Fruit fly (Drosophila melanogaster) whole organism, wandering third instar larva: ENCODE measurements around the gene CG7423.
A peak's percentile ranks its signal among the peaks of the same experiment; 100 is the strongest.

Experiments
- Abd-B ChIP-seq: fragments of >200 bp; optimal IDR thresholded peaks from 2 replicates; lab custom pipeline; 2017; ENCODE audit warnings: missing biosample characterization, missing genetic modification characterization
- CG32264 ChIP-seq: fragments of 200-800 bp; sonication (Bioruptor generic); optimal IDR thresholded peaks from 2 replicates; lab custom pipeline; 2016; ENCODE audit warnings: missing biosample characterization, missing genetic modification characterization
- CG9705 ChIP-seq: fragments of 200-800 bp; sonication (Bioruptor generic); optimal IDR thresholded peaks from 2 replicates; lab custom pipeline; 2018; ENCODE audit warnings: missing biosample characterization, mild to moderate bottlenecking, missing genetic modification characterization
- CrebA ChIP-seq: fragments of 200-800 bp; sonication (Bioruptor generic); optimal IDR thresholded peaks from 2 replicates; lab custom pipeline; 2016; ENCODE audit warnings: missing biosample characterization, mild to moderate bottlenecking, missing genetic modification characterization, borderline replicate concordance
- Dfd ChIP-seq: fragments of >200 bp; optimal IDR thresholded peaks from 2 replicates; lab custom pipeline; 2017; ENCODE audit warnings: missing biosample characterization, missing genetic modification characterization
- Dif ChIP-seq: fragments of 200-275, 200-300 bp; sonication (Bioruptor generic); optimal IDR thresholded peaks from 2 replicates; lab custom pipeline; 2018; ENCODE audit warnings: missing biosample characterization, missing genetic modification characterization; ENCODE audit not compliant: partially characterized antibody
- GATAd ChIP-seq: sonication (Bioruptor generic); optimal IDR thresholded peaks from 2 replicates; lab custom pipeline; 2016; ENCODE audit warnings: missing biosample characterization, missing genetic modification characterization
- Hnf4 ChIP-seq: fragments of 200-800 bp; sonication (Bioruptor generic); optimal IDR thresholded peaks from 2 replicates; lab custom pipeline; 2016; ENCODE audit warnings: missing biosample characterization, mild to moderate bottlenecking, missing genetic modification characterization
- Hr78 ChIP-seq: fragments of >200 bp; optimal IDR thresholded peaks from 2 replicates; lab custom pipeline; 2017; ENCODE audit warnings: missing biosample characterization, missing genetic modification characterization
- Mio ChIP-seq: sonication (Bioruptor generic); optimal IDR thresholded peaks from 2 replicates; lab custom pipeline; 2016; ENCODE audit warnings: missing biosample characterization, missing genetic modification characterization
- Myc ChIP-seq: fragments of >200 bp; optimal IDR thresholded peaks from 2 replicates; lab custom pipeline; 2017
- N ChIP-seq: fragments of >200 bp; optimal IDR thresholded peaks from 2 replicates; lab custom pipeline; 2018; ENCODE audit warnings: missing biosample characterization, missing external identifiers, missing genetic modification characterization
- OdsH ChIP-seq: fragments of 200-800 bp; sonication (Bioruptor generic); optimal IDR thresholded peaks from 2 replicates; lab custom pipeline; 2016; ENCODE audit warnings: missing biosample characterization, mild to moderate bottlenecking, missing genetic modification characterization
- Rel ChIP-seq, 2 experiments: fragments of 200-800 bp; sonication (Bioruptor generic) in 1 of 2; optimal IDR thresholded peaks; 2 replicates in 1 of 2; 3 replicates in 1 of 2; lab custom pipeline; 2016 to 2019; ENCODE audit warnings: mild to moderate bottlenecking in 2 of 2, missing biosample characterization in 2 of 2, missing genetic modification characterization in 2 of 2, moderate library complexity in 1 of 2
- br ChIP-seq: fragments of 200-800 bp; sonication (Bioruptor generic); optimal IDR thresholded peaks from 2 replicates; lab custom pipeline; 2016; ENCODE audit warnings: missing biosample characterization, missing genetic modification characterization
- brk ChIP-seq: fragments of 200-800 bp; sonication (Bioruptor generic); optimal IDR thresholded peaks from 2 replicates; lab custom pipeline; 2016; ENCODE audit warnings: missing biosample characterization, mild to moderate bottlenecking, missing genetic modification characterization
- dmrt93B ChIP-seq: fragments of 200-800 bp; sonication (Bioruptor generic); optimal IDR thresholded peaks from 2 replicates; lab custom pipeline; 2018; ENCODE audit warnings: missing biosample characterization, mild to moderate bottlenecking, missing genetic modification characterization
- dsf ChIP-seq: sonication (Bioruptor generic); optimal IDR thresholded peaks from 2 replicates; lab custom pipeline; 2016; ENCODE audit warnings: missing biosample characterization, missing genetic modification characterization, borderline replicate concordance
- ey ChIP-seq: fragments of 200-800 bp; sonication (Bioruptor generic); optimal IDR thresholded peaks from 2 replicates; lab custom pipeline; 2016; ENCODE audit warnings: missing biosample characterization, missing genetic modification characterization
- foxo ChIP-seq, 2 experiments: fragments of 200-800 bp; sonication (Bioruptor generic); optimal IDR thresholded peaks; 2 replicates in 1 of 2; 3 replicates in 1 of 2; lab custom pipeline; 2016 to 2017; ENCODE audit warnings: missing biosample characterization in 2 of 2, missing genetic modification characterization in 2 of 2
- fru ChIP-seq: fragments of 200-800 bp; sonication (Bioruptor generic); optimal IDR thresholded peaks from 3 replicates; lab custom pipeline; 2016; ENCODE audit warnings: missing biosample characterization, mild to moderate bottlenecking, missing genetic modification characterization
- h ChIP-seq: fragments of 200-800 bp; sonication (Bioruptor generic); optimal IDR thresholded peaks from 3 replicates; lab custom pipeline; 2016; ENCODE audit warnings: missing biosample characterization, mild to moderate bottlenecking, missing genetic modification characterization
- jim ChIP-seq: fragments of 175-275, 200-325 bp; sonication (Bioruptor generic); optimal IDR thresholded peaks from 2 replicates; lab custom pipeline; 2016; ENCODE audit warnings: missing biosample characterization, mild to moderate bottlenecking, missing genetic modification characterization
- lola ChIP-seq: fragments of >200 bp; optimal IDR thresholded peaks from 2 replicates; lab custom pipeline; 2017; ENCODE audit warnings: missing biosample characterization, missing genetic modification characterization
- psq ChIP-seq: fragments of 200-800 bp; sonication (Bioruptor generic); optimal IDR thresholded peaks from 3 replicates; lab custom pipeline; 2017; ENCODE audit warnings: missing biosample characterization, mild to moderate bottlenecking, missing genetic modification characterization, moderate library complexity
- rgr ChIP-seq: fragments of 200-800 bp; sonication (Bioruptor generic); optimal IDR thresholded peaks from 3 replicates; lab custom pipeline; 2016; ENCODE audit warnings: missing biosample characterization, mild to moderate bottlenecking, missing genetic modification characterization
- sage ChIP-seq: fragments of 200-800 bp; sonication (Bioruptor generic); optimal IDR thresholded peaks from 2 replicates; lab custom pipeline; 2016; ENCODE audit warnings: missing biosample characterization, mild to moderate bottlenecking, missing genetic modification characterization
- sv ChIP-seq: fragments of 200-800 bp; sonication (Bioruptor generic); optimal IDR thresholded peaks from 3 replicates; lab custom pipeline; 2016; ENCODE audit warnings: missing biosample characterization, missing genetic modification characterization

CG7423 gene

DNA sequence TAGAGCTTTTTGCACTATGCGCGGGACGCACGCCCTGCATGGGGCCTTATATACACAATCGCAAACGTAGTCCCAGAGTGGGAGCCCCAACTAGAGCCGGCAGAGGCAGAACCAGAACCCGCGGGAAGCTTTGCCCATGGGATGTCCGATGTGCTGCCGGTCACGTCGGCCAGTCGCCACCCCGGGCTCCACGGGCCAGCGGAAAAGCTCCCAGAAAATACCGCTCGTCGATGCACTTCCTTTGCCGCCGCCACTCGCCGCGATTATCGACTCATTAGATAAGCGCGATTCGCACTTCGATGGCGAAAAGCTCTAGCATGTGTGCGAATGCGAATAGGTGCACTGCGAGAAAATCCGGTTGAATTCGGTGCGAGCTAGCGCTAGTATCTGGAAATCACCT, 14.2 kb downstream of the CG7423 start, which contains the start of gene CG34330:
Gene CG34330 (minus strand): TSS at position 101 of the 400 bp plus-strand sequence.
- TF ChIP-seq N (GFP tag; lab: Kevin White, UChicago), result no peak
- no peak for TF ChIP-seq fru (GFP tag; lab: Kevin White, UChicago)
- TF ChIP-seq Rel (GFP tag; optimal IDR thresholded peaks at IDR 0.05; lab: Kevin White, UChicago), result no peak
- TF ChIP-seq Rel (tag; optimal IDR thresholded peaks at IDR 0.05; lab: Kevin White, UChicago), result peak; percentile 24

DNA sequence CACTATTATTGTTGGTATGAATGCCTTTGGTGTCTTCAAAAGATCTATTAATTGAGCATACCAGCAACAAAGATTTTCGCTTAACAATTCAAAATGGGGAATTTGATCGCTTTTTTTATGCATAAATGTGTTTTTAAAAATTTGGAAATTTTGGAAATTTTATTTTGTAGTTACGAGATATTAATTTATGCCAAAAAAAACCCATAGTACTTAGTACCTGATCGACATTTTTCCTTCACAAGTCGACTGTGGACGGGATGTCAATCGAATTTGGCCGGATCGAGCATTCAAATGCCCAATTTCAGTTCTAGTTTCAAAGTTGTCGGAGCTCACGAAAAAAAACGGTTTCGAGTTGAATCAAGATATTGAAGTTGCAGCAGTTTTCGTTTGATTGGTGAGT, 26.5 kb downstream of the CG7423 start, which contains the start of gene CG14190:
Gene CG14190 (plus strand): TSS at position 301 of the 400 bp plus-strand sequence.
- TF ChIP-seq jim (GFP tag; lab: Kevin White, UChicago) (no peak), Dif (no peak), sv (GFP tag; lab: Kevin White, UChicago) (no peak), Hnf4 (GFP tag; lab: Kevin White, UChicago) (no peak), foxo (GFP tag; optimal IDR thresholded peaks at IDR 0.05; lab: Kevin White, UChicago) (no peak), dsf (GFP tag; lab: Kevin White, UChicago) (no peak), Hr78 (GFP tag; lab: Kevin White, UChicago) (no peak), Abd-B (no peak), rgr (GFP tag; lab: Kevin White, UChicago) (no peak), dmrt93B (GFP tag; lab: Kevin White, UChicago) (no peak), Rel (GFP tag; optimal IDR thresholded peaks at IDR 0.05; lab: Kevin White, UChicago) (no peak), Rel (tag; optimal IDR thresholded peaks at IDR 0.05; lab: Kevin White, UChicago) (no peak)

DNA sequence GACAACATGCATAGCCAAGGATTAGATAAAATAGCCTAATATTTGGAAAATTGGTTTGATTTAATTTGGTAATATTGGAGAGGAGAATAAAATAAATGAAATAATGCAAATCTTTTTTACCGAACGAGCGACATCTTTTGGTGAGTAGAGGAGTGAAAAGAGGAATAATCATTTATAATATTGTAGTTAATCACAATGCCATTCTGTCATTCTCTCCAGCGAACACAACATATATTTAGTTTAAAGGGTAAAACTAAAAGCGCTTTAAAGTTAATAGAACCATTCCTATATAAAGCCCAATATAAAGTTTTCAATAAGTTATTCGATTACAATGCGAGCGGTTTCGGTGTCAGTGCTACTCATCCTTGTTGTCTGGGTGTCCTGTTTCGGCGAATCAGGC, 32.9 kb downstream of the CG7423 start, which contains the start of gene Diedel3:
Gene Diedel3 (plus strand): TSS at position 301 of the 400 bp plus-strand sequence.
- TF ChIP-seq br (no peak), h (GFP tag; lab: Kevin White, UChicago) (no peak), Dif (no peak), fru (GFP tag; lab: Kevin White, UChicago) (no peak), CG32264 (GFP tag; lab: Kevin White, UChicago) (no peak), OdsH (GFP tag; lab: Kevin White, UChicago) (no peak)

DNA sequence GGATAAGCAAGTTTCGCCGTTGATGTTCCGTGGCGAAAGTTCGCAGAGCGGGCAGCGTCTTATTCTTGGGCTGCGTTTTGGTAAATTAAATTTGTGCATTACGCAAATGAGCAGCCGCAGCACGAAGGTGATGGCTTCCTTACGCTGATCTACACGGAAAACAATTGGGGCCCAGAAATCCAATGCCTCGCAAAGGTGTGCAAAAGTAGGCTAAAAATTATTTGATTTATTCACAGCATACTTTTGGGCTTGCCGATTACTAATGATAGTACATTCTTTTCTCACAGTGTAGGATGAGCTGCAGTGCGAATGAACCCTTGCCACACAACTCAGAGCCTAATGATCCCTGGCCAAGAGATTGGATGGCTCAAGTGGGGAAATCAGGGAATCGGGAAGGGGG, 42.8 kb downstream of the CG7423 start:
- TF ChIP-seq foxo (GFP tag; optimal IDR thresholded peaks at IDR 0.05; lab: Kevin White, UChicago) (no peak), psq (no peak), Mio (GFP tag; lab: Kevin White, UChicago) (no peak), Myc (no peak), lola (GFP tag; lab: Kevin White, UChicago) (no peak), CG9705 (GFP tag; lab: Kevin White, UChicago) (no peak), br (no peak), ey (GFP tag; lab: Kevin White, UChicago) (no peak), jim (GFP tag; lab: Kevin White, UChicago) (no peak), brk (GFP tag; lab: Kevin White, UChicago) (no peak), rgr (GFP tag; lab: Kevin White, UChicago) (no peak)

DNA sequence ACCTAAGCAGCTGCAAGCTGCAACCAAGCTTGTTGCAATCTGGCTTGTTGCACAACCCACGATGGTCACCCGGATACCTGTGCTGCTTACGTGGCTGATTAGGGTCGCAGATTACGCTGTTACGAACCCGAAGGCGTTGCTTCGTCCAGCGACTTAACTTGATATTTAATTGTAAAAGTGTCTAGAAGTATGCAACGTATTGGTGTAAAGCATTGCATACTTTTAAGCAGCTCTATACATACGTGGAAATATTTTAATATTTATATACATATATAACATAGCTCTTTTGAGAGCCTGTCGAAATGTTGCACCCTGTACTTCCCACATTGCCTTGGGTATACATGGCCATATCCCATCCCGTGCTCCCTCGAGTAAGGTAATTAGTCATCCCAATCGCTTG, 46.0 kb downstream of the CG7423 start:
- no peak for TF ChIP-seq Rel (GFP tag; optimal IDR thresholded peaks at IDR 0.05; lab: Kevin White, UChicago)
- TF ChIP-seq Rel (tag; optimal IDR thresholded peaks at IDR 0.05; lab: Kevin White, UChicago), result no peak
- no peak for TF ChIP-seq fru (GFP tag; lab: Kevin White, UChicago)
- TF ChIP-seq CrebA, result no peak
- TF ChIP-seq Hr78 (GFP tag; lab: Kevin White, UChicago), result no peak
- no peak for TF ChIP-seq brk (GFP tag; lab: Kevin White, UChicago)
- TF ChIP-seq sv (GFP tag; lab: Kevin White, UChicago), result no peak
- TF ChIP-seq Abd-B, result no peak
- no peak for TF ChIP-seq dsf (GFP tag; lab: Kevin White, UChicago)
- no peak for TF ChIP-seq CG32264 (GFP tag; lab: Kevin White, UChicago)
- no peak for TF ChIP-seq rgr (GFP tag; lab: Kevin White, UChicago)
- no peak for TF ChIP-seq CG9705 (GFP tag; lab: Kevin White, UChicago)
- TF ChIP-seq OdsH (GFP tag; lab: Kevin White, UChicago), result no peak
- no peak for TF ChIP-seq GATAd (GFP tag; lab: Kevin White, UChicago)
- no peak for TF ChIP-seq dmrt93B (GFP tag; lab: Kevin White, UChicago)
- no peak for TF ChIP-seq Hnf4 (GFP tag; lab: Kevin White, UChicago)
- TF ChIP-seq sage (GFP tag; lab: Kevin White, UChicago), result no peak
- no peak for TF ChIP-seq Dfd (GFP tag; lab: Kevin White, UChicago)
- no peak for TF ChIP-seq br
- no peak for TF ChIP-seq jim (GFP tag; lab: Kevin White, UChicago)
- TF ChIP-seq psq, result no peak
